Fruit fly (Drosophila melanogaster) Kc167 (cell line): Measurements from ENCODE around the gene CG13361.

ENCODE experiments used
- Myc ChIP-seq: fragments of >200 bp; optimal IDR thresholded peaks from 2 replicates; lab custom pipeline; 2017; ENCODE audit warnings: missing external identifiers
- Sin3A ChIP-seq: fragments of >200 bp; optimal IDR thresholded peaks from 2 replicates; lab custom pipeline; 2018; ENCODE audit warnings: missing external identifiers
- h ChIP-seq: fragments of >200 bp; optimal IDR thresholded peaks from 3 replicates; lab custom pipeline; 2018; ENCODE audit warnings: missing external identifiers
- insv ChIP-seq: fragments of >200 bp; optimal IDR thresholded peaks from 3 replicates; lab custom pipeline; 2018; ENCODE audit warnings: missing external identifiers
- psq ChIP-seq: fragments of >200 bp; optimal IDR thresholded peaks from 2 replicates; lab custom pipeline; 2017; ENCODE audit warnings: missing external identifiers
- ttk ChIP-seq: sonication (Bioruptor generic); optimal IDR thresholded peaks from 2 replicates; lab custom pipeline; 2017; ENCODE audit warnings: missing external identifiers

Gene CG13361

DNA sequence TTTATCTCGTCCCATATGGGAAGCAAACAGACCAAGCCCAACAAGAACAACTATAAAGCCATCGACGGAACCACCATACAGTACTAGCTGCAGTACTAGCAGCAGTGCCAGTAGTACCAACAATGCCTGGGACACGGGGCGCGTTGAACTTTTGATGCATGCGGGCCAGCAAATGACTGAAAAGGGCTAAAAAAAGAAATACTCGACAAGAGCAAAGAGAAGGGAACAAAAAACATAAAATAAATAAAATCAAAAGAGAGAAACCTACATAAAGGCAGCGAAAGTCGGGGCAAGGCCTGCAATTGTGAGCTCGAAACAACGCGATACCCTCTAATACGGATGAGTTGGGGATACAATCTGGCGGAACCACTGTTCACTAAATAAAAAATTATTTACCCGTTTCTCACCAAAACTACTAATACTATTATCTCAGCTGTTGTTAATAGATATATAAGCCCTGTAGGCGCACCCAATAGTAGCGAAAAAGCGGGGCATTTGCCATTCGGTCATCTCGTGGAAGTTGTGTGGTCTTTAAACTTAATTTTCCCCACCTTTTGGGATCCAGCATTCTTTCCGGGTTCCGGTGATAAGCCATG lies 13.7 kb downstream of the CG13361 start:
- no peak for TF ChIP-seq psq (lab: Kevin White, UChicago)
- no peak for TF ChIP-seq Myc
- TF ChIP-seq ttk (lab: Kevin White, UChicago): no peak
- TF ChIP-seq Sin3A (lab: Kevin White, UChicago): no peak
- no peak for TF ChIP-seq insv (lab: Kevin White, UChicago)
- no peak for TF ChIP-seq h (lab: Kevin White, UChicago)

DNA sequence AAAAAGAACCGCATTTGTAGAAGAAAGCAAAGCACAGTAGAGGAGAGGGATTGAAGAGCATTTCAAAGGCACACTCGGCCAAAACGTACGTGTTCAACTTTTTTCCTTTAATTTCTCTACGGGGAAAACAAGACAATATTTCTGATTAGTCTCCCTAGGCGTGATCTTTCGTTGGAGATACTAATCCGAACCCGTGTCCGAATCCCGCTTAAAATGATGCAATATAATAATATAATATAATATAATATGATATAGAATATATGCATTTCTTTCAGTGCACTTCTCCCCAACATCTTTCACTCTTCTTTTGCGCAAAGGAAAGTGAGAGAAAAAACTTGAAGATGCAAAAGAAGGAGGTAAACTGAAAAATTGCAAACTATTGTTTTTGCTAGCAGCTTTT lies 29.0 kb downstream of the CG13361 start:
- TF ChIP-seq h (lab: Kevin White, UChicago) (no peak), psq (lab: Kevin White, UChicago) (no peak), Sin3A (lab: Kevin White, UChicago) (no peak)

DNA sequence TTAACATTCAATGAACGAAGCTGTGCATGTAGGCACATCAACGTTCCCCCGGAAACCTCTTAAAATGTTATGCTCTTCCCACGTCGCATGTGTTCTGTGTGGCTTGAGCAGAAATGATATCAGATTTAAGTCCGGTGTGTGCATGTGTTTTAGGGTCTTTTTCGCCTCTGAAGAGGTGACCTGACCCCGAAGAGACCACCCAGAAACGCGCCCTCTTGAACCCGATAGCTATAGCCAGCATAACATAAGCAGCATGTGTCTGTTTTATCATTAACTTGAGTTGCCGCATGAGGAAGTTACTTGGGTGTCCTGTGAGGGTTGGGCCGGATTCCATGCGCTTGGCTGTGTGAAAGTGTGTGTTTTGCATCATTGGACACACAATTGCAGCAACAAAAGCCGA lies 34.5 kb downstream of the CG13361 start:
- no peak for TF ChIP-seq insv (lab: Kevin White, UChicago)

DNA sequence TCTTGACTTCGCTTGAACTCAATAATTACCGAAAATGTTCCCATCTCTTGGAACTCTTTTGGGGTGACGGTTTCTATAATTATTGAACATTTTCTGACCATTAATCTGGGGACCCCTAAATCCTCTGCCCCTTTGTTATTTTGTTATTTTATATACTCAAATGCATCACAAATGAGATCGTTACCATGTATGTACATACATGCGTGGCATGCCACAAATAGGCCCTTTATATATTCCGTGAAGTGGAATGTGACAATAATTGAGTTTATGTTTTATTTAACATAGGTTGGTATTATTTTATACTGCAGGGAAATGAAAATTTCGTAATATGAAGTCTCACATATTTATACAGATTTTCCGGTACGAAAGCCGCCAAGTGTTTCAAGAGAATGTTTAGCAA lies 35.6 kb downstream of the CG13361 start:
- TF ChIP-seq Sin3A (lab: Kevin White, UChicago): no peak
- no peak for TF ChIP-seq ttk (lab: Kevin White, UChicago)
- TF ChIP-seq h (lab: Kevin White, UChicago): no peak
- TF ChIP-seq psq (lab: Kevin White, UChicago): no peak
- TF ChIP-seq insv (lab: Kevin White, UChicago): no peak
- TF ChIP-seq Myc: no peak

DNA sequence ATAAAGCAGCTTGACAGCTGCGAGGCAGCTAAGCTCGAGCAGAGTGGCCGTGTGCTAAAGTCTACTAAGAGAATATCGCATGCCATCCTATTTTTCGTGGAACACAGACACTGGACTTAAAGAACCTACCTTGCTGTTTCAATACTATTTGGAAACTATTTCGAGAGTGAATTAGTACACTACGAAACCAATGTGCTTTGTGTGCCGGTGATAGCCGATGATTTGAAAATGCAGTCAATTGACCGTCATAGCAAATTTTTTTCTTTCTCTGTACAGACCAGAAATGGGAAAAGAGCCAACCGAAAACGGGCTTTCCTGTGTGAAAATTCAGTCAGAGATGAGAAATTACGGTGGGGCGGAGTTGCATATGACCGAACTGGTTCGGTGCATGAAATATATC lies 38.1 kb downstream of the CG13361 start:
- no peak for TF ChIP-seq Myc
- TF ChIP-seq insv (lab: Kevin White, UChicago): no peak
- no peak for TF ChIP-seq Sin3A (lab: Kevin White, UChicago)
- TF ChIP-seq ttk (lab: Kevin White, UChicago): no peak
- TF ChIP-seq h (lab: Kevin White, UChicago): no peak
- no peak for TF ChIP-seq psq (lab: Kevin White, UChicago)

DNA sequence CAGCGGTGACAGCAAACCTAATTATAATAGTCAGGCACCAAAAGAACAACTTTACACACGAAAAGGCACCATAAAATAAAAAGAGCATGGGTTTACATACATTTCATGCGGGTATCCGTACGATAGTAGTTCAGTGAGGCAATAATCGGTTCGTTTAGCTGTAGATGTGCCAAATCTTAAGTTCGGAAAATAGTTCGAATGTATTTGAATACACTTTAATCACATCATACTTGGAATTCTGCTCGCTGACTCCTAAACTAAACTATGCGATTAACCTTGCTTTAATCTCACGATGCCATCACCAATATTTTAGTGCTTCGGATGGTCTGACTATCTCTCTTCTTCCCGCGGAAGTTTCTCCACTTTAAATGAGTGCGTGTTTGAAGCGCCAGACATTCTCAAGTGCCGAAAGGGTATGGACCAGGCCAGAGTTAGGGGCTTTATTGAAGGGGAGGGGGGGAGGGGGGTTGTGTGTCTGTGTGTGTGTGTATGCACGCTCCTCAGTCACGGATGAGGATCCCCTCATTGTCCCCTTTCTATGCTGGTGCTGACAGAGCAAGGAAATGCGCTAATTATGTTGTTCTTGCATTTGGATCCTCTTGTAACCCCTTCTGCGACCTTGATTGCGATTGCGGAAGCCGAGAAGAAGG lies 40.1 kb downstream of the CG13361 start:
- no peak for TF ChIP-seq Sin3A (lab: Kevin White, UChicago)
- no peak for TF ChIP-seq ttk (lab: Kevin White, UChicago)
- TF ChIP-seq psq (lab: Kevin White, UChicago): no peak
- TF ChIP-seq h (lab: Kevin White, UChicago): no peak
- TF ChIP-seq Myc: no peak
- no peak for TF ChIP-seq insv (lab: Kevin White, UChicago)

DNA sequence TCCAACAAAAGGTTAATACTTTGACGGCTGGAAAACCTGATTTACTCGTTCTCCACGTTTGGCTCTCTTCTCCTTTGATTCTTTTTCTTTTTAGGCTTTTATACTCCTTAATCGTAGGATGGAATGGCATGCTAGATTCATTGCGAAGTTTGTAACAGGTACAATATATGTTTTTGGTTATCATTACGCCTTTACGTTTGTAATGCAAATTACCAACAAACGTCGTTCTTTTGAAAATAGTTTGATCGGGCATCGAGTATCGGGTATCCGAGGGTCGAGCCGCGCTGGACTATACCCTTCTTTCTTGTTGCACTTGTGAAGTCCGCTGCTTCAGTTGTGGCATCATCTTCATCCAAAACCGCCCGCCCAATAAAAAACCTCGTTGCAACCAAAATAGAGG lies 41.6 kb downstream of the CG13361 start:
- TF ChIP-seq Sin3A (lab: Kevin White, UChicago) (no peak), Myc (no peak), h (lab: Kevin White, UChicago) (no peak), insv (lab: Kevin White, UChicago) (no peak), psq (lab: Kevin White, UChicago) (no peak), ttk (lab: Kevin White, UChicago) (no peak)

DNA sequence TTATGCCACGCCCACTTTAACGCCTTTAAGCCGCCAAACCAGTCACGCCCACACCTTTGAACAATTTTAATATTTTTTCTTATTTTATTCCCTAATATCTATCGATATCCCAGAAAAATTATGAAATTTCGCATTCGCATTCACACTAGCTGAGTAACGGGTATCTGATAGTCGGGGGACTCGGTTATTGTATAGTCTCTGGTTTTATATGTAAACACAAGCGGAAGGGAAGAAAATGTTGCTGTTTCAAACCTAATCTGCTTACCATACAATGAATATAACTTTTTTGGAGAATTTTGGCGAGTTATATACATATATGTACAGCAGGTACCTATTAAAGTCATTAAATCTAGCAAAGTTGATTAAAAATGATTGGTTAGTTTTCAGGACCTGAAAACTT lies 42.5 kb downstream of the CG13361 start:
- TF ChIP-seq insv (lab: Kevin White, UChicago): no peak
- no peak for TF ChIP-seq h (lab: Kevin White, UChicago)
- TF ChIP-seq Myc: no peak
- no peak for TF ChIP-seq ttk (lab: Kevin White, UChicago)
- TF ChIP-seq Sin3A (lab: Kevin White, UChicago): no peak
- TF ChIP-seq psq (lab: Kevin White, UChicago): no peak

DNA sequence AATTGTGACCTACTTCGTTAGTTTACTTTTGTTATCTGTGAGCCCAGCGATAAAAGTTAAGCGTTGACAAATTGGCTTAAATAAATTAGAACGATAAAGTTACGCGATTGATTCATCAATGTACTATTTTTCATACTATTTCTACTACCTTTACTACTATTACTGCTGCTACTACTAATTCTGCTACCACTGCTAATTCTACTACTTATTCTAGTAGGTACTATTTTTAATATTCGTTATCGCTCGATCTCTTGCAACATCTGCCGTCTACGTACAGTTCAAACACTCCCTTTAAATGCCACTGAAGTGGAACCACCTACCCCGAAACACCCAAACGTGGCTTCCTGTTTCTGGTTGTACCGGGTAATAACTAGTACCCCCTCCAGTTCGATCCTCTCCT lies 44.0 kb downstream of the CG13361 start:
- TF ChIP-seq Sin3A (lab: Kevin White, UChicago) (no peak), insv (lab: Kevin White, UChicago) (no peak), Myc (no peak), h (lab: Kevin White, UChicago) (no peak), ttk (lab: Kevin White, UChicago) (no peak), psq (lab: Kevin White, UChicago) (no peak)

DNA sequence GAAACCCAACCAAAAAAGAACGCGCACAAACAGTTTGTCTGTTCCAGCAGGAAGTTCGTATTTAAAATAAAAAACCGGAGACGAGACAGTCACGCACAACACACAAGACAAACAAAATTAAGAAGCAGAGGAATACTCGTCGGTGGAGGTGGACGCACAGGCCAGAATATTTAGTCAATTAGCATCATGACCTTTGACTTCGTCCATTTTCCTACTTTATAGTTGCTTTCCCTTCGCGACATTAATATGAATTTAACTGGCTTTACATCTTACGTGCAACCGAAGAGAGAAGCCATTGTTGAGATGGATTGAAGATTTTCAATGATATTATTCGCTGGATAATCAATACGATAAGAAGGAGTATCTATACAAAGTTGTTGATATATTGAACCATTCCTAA lies 51.0 kb downstream of the CG13361 start:
- TF ChIP-seq psq (lab: Kevin White, UChicago) (no peak), ttk (lab: Kevin White, UChicago) (no peak), Sin3A (lab: Kevin White, UChicago) (no peak), insv (lab: Kevin White, UChicago) (no peak), h (lab: Kevin White, UChicago) (no peak), Myc (no peak)
